Worm (Caenorhabditis elegans) whole organism, L1 larva: ENCODE measurements around the gene R160.10.

Experiments used
- C16A3.4 ChIP-seq: fragments of 150-350 bp; optimal IDR thresholded peaks from 2 replicates; lab custom pipeline; 2014; ENCODE audit warnings: missing biosample characterization, missing genetic modification characterization
- C34B4.2 ChIP-seq: sonication (generic microtip); optimal IDR thresholded peaks from 2 replicates; lab custom pipeline; 2017; ENCODE audit warnings: mild to moderate bottlenecking, missing genetic modification characterization, missing compliant biosample characterization
- ama-1 ChIP-seq: fragments of 150-350 bp; optimal IDR thresholded peaks from 2 replicates; lab custom pipeline; 2014
- blmp-1 ChIP-seq: fragments of 150-350 bp; optimal IDR thresholded peaks from 2 replicates; lab custom pipeline; 2014; ENCODE audit warnings: missing biosample characterization, missing genetic modification characterization
- ceh-63 ChIP-seq: fragments of 200-800 bp; sonication (Bioruptor generic); optimal IDR thresholded peaks from 2 replicates; lab custom pipeline; 2018; ENCODE audit warnings: mild to moderate bottlenecking, missing genetic modification characterization, missing compliant biosample characterization
- ceh-88 ChIP-seq: fragments of 200-800 bp; sonication (Bioruptor generic); IDR thresholded peaks from 2 replicates; pipeline ENCODE4 v1.3.6; 2022; ENCODE audit warnings: missing genetic modification characterization, missing compliant biosample characterization
- egl-13 ChIP-seq: sonication (generic microtip); optimal IDR thresholded peaks from 2 replicates; lab custom pipeline; 2016; ENCODE audit warnings: missing genotype, missing genetic modification reagents, missing genetic modification characterization, missing compliant biosample characterization
- egl-27 ChIP-seq, 2 experiments: fragments of 150-350 bp in 1 of 2; sonication (generic microtip); optimal IDR thresholded peaks; 3 replicates each; lab custom pipeline; 2017 to 2018; ENCODE audit warnings: missing biosample characterization in 2 of 2, missing genetic modification characterization in 2 of 2, missing genetic modification reagents in 2 of 2
- elt-2 ChIP-seq: sonication (generic microtip); optimal IDR thresholded peaks from 2 replicates; lab custom pipeline; 2016; ENCODE audit warnings: missing genetic modification characterization, mild to moderate bottlenecking, inconsistent platforms, missing compliant biosample characterization, missing genetic modification reagents
- elt-3 ChIP-seq, 6 experiments: fragments of 150-350 bp in 1 of 6; sonication (generic microtip); optimal IDR thresholded peaks; 2 replicates each; lab custom pipeline; 2017 to 2018; ENCODE audit warnings: missing biosample characterization in 6 of 6, missing genetic modification characterization in 6 of 6, inconsistent platforms in 1 of 6
- ets-5 ChIP-seq: fragments of 200-800 bp; sonication (Bioruptor generic); IDR thresholded peaks from 2 replicates; pipeline ENCODE4 v1.3.6; 2022; ENCODE audit warnings: missing genetic modification characterization, missing compliant biosample characterization
- fkh-4 ChIP-seq: sonication (generic microtip); optimal IDR thresholded peaks from 2 replicates; lab custom pipeline; 2016; ENCODE audit warnings: missing compliant biosample characterization, missing genetic modification characterization, borderline replicate concordance
- fos-1 ChIP-seq: fragments of 150-350 bp; optimal IDR thresholded peaks from 2 replicates; lab custom pipeline; 2014; ENCODE audit warnings: missing biosample characterization, missing genetic modification characterization
- hlh-4 ChIP-seq: sonication (generic microtip); optimal IDR thresholded peaks from 2 replicates; lab custom pipeline; 2016; ENCODE audit warnings: mild to moderate bottlenecking, missing genetic modification characterization, missing compliant biosample characterization
- irx-1 ChIP-seq: sonication (generic microtip); optimal IDR thresholded peaks from 2 replicates; lab custom pipeline; 2016; ENCODE audit warnings: missing genetic modification characterization, missing compliant biosample characterization
- lin-14 ChIP-seq: fragments of 200-800 bp; sonication (Bioruptor generic); optimal IDR thresholded peaks from 2 replicates; lab custom pipeline; 2018; ENCODE audit warnings: mild to moderate bottlenecking, missing genetic modification characterization, moderate library complexity, missing compliant biosample characterization
- lin-35 ChIP-seq, 2 experiments: fragments of 150-350 bp; optimal IDR thresholded peaks; 2 replicates each; lab custom pipeline; 2014; ENCODE audit warnings: missing biosample characterization in 2 of 2, missing genetic modification characterization in 2 of 2, missing genetic modification reagents in 2 of 2
- mab-9 ChIP-seq: fragments of 200-800 bp; sonication (Bioruptor generic); IDR thresholded peaks from 2 replicates; pipeline ENCODE4 v1.3.6; 2022; ENCODE audit warnings: missing genetic modification reagents, missing genetic modification characterization, missing compliant biosample characterization
- mef-2 ChIP-seq: fragments of 150-350 bp; optimal IDR thresholded peaks from 2 replicates; lab custom pipeline; 2014; ENCODE audit warnings: missing biosample characterization, missing genetic modification characterization
- nhr-11 ChIP-seq: fragments of 150-350 bp; optimal IDR thresholded peaks from 2 replicates; lab custom pipeline; 2014; ENCODE audit warnings: missing biosample characterization, missing genetic modification characterization
- nhr-12 ChIP-seq: sonication (generic microtip); optimal IDR thresholded peaks from 2 replicates; lab custom pipeline; 2017; ENCODE audit warnings: missing biosample characterization, missing genetic modification characterization
- nhr-237 ChIP-seq: fragments of 150-350 bp; optimal IDR thresholded peaks from 2 replicates; lab custom pipeline; 2014; ENCODE audit warnings: missing biosample characterization, missing genetic modification characterization
- nhr-28 ChIP-seq: fragments of 150-350 bp; optimal IDR thresholded peaks from 2 replicates; lab custom pipeline; 2014; ENCODE audit warnings: missing biosample characterization, missing genetic modification characterization
- nhr-47 ChIP-seq: sonication (generic microtip); optimal IDR thresholded peaks from 2 replicates; lab custom pipeline; 2016; ENCODE audit warnings: mild to moderate bottlenecking, missing genetic modification characterization, moderate library complexity, missing compliant biosample characterization
- nhr-76 ChIP-seq: sonication (generic microtip); optimal IDR thresholded peaks from 2 replicates; lab custom pipeline; 2017; ENCODE audit warnings: missing biosample characterization, missing genetic modification characterization
- rnt-1 ChIP-seq: sonication (generic microtip); optimal IDR thresholded peaks from 2 replicates; lab custom pipeline; 2016; ENCODE audit warnings: mild to moderate bottlenecking, missing genetic modification characterization, moderate library complexity, missing compliant biosample characterization
- snpc-4 ChIP-seq: fragments of 150-350 bp; optimal IDR thresholded peaks from 2 replicates; lab custom pipeline; 2014; ENCODE audit warnings: missing biosample characterization, missing genetic modification characterization
- snu-23 ChIP-seq: sonication (generic microtip); optimal IDR thresholded peaks from 2 replicates; lab custom pipeline; 2016; ENCODE audit warnings: missing genetic modification characterization, missing compliant biosample characterization
- sox-4 ChIP-seq: sonication (generic microtip); optimal IDR thresholded peaks from 2 replicates; lab custom pipeline; 2016; ENCODE audit warnings: missing genetic modification characterization, missing compliant biosample characterization
- tbx-2 ChIP-seq: sonication (generic microtip); optimal IDR thresholded peaks from 2 replicates; lab custom pipeline; 2016; ENCODE audit warnings: missing genetic modification characterization, missing compliant biosample characterization
- tlp-1 ChIP-seq: fragments of 150-350 bp; optimal IDR thresholded peaks from 2 replicates; lab custom pipeline; 2014; ENCODE audit warnings: missing biosample characterization, missing genetic modification characterization
- unc-130 ChIP-seq: fragments of 150-350 bp; optimal IDR thresholded peaks from 2 replicates; lab custom pipeline; 2017; ENCODE audit warnings: missing biosample characterization, missing genetic modification characterization, inconsistent platforms
- unc-30 ChIP-seq: sonication (generic microtip); optimal IDR thresholded peaks from 2 replicates; lab custom pipeline; 2017; ENCODE audit warnings: missing biosample characterization, missing genetic modification characterization
- unc-62 ChIP-seq: fragments of 150-350 bp; optimal IDR thresholded peaks from 2 replicates; lab custom pipeline; 2014; ENCODE audit warnings: missing biosample characterization, missing genetic modification reagents, missing genetic modification characterization
- unc-86 ChIP-seq: sonication (generic microtip); optimal IDR thresholded peaks from 2 replicates; lab custom pipeline; 2016; ENCODE audit warnings: missing genetic modification characterization, missing compliant biosample characterization
- zip-4 ChIP-seq: fragments of 200-800 bp; sonication (Bioruptor generic); optimal IDR thresholded peaks from 2 replicates; lab custom pipeline; 2018; ENCODE audit warnings: mild to moderate bottlenecking, missing genetic modification characterization, moderate library complexity, missing compliant biosample characterization
- ztf-11 ChIP-seq, 2 experiments: sonication (generic microtip); optimal IDR thresholded peaks; 2 replicates each; lab custom pipeline; 2016 to 2017; ENCODE audit warnings: missing genetic modification characterization in 2 of 2, missing biosample characterization in 1 of 2, missing compliant biosample characterization in 1 of 2
- ztf-4 ChIP-seq: fragments of 150-350 bp; optimal IDR thresholded peaks from 2 replicates; lab custom pipeline; 2014; ENCODE audit warnings: missing biosample characterization, missing genetic modification characterization

Gene R160.10

DNA sequence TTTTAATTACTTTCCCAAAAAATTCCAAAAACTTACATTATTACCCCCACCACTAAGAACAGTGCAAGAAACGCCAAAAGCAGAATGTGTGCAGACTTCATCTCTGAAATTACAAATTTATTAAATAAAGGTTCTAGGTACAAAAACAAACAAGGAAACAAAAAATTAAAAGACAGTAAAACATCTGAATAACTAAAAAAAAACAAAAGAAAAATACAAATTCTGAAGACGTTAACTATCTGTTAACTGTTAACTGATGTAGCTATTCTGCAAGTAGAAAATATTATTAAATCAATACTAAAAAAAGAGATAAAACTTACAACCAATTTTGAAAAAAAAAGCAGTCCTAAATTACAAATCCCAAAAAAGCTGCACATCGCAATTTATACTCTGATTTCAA is 4.1 kb upstream of the R160.10 start, which contains the start of gene R160.13:
Gene R160.13, minus strand, starts transcription at position 101 of the 400 bp plus-strand sequence.
- no peak for TF ChIP-seq mef-2
- TF ChIP-seq egl-27 (tag; optimal IDR thresholded peaks at IDR 0.05; lab: Kevin White, UChicago), result no peak

DNA sequence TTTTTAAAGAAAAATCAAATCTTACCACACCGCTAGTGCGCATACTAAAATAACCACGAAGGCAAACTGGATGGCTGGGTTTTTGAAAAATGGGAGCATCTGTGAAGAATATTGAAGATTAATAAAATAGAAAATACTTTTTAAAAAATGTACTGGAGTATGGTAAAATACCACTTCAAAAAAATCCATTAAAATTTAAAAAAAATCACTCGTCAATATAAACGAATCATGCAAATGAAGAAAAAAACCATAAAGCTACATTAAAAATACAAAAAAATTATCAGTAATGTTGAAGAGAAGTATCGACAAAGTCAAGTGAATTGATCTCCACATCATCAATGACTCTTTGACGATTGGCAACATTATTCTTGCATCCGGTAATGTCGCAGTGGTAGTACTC is 3.4 kb upstream of the R160.10 start, which contains the start of gene R160.5:
Gene R160.5, minus strand, starts transcription at position 101 of the 400 bp plus-strand sequence.
- TF ChIP-seq rnt-1, result no peak
- no peak for TF ChIP-seq unc-86 (tag; lab: Kevin White, UChicago)
- TF ChIP-seq elt-3 (tag; optimal IDR thresholded peaks at IDR 0.05; lab: Kevin White, UChicago), result no peak
- no peak for TF ChIP-seq fkh-4 (tag; lab: Kevin White, UChicago)
- TF ChIP-seq nhr-76 (tag; lab: Kevin White, UChicago), result no peak
- TF ChIP-seq nhr-11, result no peak

DNA sequence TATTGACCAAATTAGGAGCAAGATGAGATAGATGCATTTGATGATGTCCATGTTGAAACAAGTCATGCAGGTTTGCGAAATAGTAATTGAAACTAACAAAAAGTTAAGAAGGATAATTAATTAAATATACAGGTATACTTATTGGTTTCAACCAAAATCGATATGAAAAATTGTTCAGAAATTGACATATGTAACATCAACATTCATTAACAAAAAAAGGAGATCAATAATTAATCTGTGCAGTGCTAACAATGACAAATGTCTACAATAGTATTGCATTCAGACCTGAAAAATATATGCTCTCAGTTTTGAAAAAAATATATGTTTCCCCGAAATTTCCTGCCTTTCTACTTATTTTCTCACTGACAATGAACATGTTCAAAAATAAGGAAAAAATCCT is 1.5 kb upstream of the R160.10 start, which contains the start of gene R160.4:
Gene R160.4, minus strand, starts transcription at position 101 of the 400 bp plus-strand sequence.
- TF ChIP-seq snpc-4 (tag; lab: Kevin White, UChicago) (no peak), unc-62 (GFP tag; lab: Kevin White, UChicago) (no peak), tbx-2 (tag; lab: Kevin White, UChicago) (no peak), C16A3.4 (tag; lab: Kevin White, UChicago) (no peak), zip-4 (GFP tag; lab: Kevin White, UChicago) (no peak), C34B4.2 (tag; lab: Kevin White, UChicago) (no peak), nhr-47 (no peak), ceh-63 (GFP tag; lab: Kevin White, UChicago) (no peak), blmp-1 (no peak), nhr-237 (no peak)
- TF ChIP-seq, all 84 proteins: peak for 0

DNA sequence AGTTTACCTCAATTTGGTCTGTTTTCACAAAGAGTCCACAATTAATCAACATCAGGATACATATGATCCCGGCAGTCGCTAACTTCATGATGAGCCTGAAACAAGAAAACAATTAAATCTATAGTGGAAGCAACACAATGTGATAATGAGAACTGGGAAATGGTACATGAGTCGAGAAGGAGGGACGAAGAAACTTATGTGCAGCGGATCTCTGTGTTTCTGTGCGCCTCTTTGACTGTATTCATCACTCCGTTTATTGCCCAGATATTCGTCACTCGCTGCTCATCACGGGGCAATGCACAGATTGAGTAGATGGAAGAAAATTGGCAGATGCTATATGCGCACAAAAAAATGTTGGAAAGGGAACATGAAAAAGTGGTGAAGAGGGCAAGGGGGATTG is 1.1 kb downstream of the R160.10 start, which contains the start of gene R160.3:
Gene R160.3, minus strand, starts transcription at position 101 of the 400 bp plus-strand sequence.
- TF ChIP-seq nhr-47 (no peak), egl-13 (no peak), tbx-2 (tag; lab: Kevin White, UChicago) (no peak), snu-23 (GFP tag; lab: Kevin White, UChicago) (no peak), ztf-11 (tag; optimal IDR thresholded peaks at IDR 0.05; lab: Kevin White, UChicago) (no peak), lin-35 (GFP tag; optimal IDR thresholded peaks at IDR 0.05; lab: Kevin White, UChicago) (no peak), irx-1 (tag; lab: Kevin White, UChicago) (no peak)

DNA sequence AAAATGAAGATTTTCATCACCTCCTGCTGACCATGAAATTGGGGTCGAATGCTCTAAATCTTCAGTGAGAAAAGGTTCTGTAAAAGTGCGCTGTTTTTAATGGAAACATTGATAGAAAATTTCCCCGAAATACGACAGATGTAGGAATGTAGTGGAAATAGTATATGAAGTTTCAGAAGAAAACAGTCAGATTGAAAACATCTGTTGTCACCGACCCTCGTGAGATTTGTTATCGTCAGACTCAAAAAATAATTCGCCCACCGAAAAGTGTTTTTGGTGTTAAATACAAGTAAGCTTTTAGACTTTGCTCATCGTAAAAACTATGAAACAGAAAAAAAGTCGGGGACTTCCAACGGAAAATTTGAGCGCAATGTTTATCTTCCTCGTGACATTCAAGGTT is 2.4 kb downstream of the R160.10 start, which contains the start of gene F14H12.8:
Gene F14H12.8, minus strand, starts transcription at position 101 of the 400 bp plus-strand sequence.
- TF ChIP-seq hlh-4 (tag; lab: Kevin White, UChicago) (no peak), lin-14 (no peak), unc-130 (no peak)

DNA sequence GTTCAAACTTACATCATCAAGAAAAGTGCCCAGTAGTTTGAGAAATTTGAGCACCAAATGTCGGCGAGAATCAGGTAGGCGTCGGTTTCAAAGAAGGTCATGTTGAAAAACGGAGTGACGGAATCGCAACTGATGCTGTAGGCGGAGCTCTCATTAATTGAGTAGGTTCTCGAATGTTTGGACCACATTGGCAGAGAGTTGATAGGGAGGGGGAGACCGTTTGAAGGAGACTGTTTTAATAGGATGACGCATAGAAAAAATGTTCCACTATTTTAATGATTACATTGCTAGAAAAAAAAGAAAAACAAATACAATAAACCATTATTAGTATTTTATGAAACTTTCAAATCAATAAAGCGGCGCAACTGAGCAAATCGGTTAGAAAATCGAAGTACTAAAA is 4.1 kb downstream of the R160.10 start, which contains the start of gene F14H12.17:
Gene F14H12.17, minus strand, starts transcription at position 101 of the 400 bp plus-strand sequence.
- no peak for TF ChIP-seq nhr-28 (tag; lab: Kevin White, UChicago)
- no peak for TF ChIP-seq ama-1
- TF ChIP-seq sox-4 (tag; lab: Kevin White, UChicago), result no peak
- TF ChIP-seq ztf-4 (tag; lab: Kevin White, UChicago), result no peak
- no peak for TF ChIP-seq elt-3 (tag; optimal IDR thresholded peaks at IDR 0.05; lab: Kevin White, UChicago)
- no peak for TF ChIP-seq snu-23 (GFP tag; lab: Kevin White, UChicago)
- no peak for TF ChIP-seq nhr-11
- TF ChIP-seq ets-5, result no peak
- TF ChIP-seq mab-9 (GFP tag; lab: Robert Waterston, UW), result no peak
- TF ChIP-seq ceh-88 (GFP tag; lab: Robert Waterston, UW), result no peak
- no peak for TF ChIP-seq lin-35 (GFP tag; optimal IDR thresholded peaks at IDR 0.05; lab: Kevin White, UChicago)
- TF ChIP-seq hlh-4 (tag; lab: Kevin White, UChicago), result no peak
- no peak for TF ChIP-seq fos-1 (tag; lab: Kevin White, UChicago)
- no peak for TF ChIP-seq tlp-1
- no peak for TF ChIP-seq elt-2 (tag; lab: Kevin White, UChicago)
- no peak for TF ChIP-seq unc-62 (GFP tag; lab: Kevin White, UChicago)
- no peak for TF ChIP-seq nhr-12 (tag; lab: Kevin White, UChicago)
- no peak for TF ChIP-seq unc-30 (tag; lab: Kevin White, UChicago)
- no peak for TF ChIP-seq blmp-1
